Fruit fly (Drosophila melanogaster): ENCODE data around the gene cad.

The cad gene

DNA sequence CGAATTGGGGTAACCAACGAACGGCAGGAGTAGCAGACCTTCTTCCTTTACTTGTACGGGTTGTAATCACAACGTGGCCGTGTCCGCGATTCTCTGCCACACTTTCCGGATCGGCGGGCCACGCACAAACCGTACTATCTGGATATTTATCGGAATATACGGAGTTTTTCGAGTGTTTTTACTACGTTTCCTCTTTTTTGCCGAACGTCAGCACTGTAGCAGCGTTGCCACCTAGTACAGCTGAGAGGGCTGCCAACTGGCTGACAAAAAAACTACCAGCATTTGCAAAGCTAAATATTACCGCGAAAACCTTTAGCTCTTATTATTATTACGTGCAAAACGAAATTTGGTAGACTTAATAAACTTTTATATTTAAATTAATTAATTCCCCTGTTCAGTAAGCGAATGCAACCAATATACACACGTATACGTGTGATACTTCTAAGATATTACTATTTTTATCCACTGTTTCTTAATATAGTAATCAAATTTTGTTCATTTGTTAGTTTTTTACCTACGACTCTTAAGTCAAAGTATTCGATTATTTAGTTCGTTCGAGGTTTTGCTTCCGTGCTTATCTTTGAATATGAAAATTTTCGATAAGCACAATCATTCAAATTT is 36.4 kb upstream of the cad start, which contains the start of gene TM9SF2 (continued):
- TF ChIP-seq Ada2b (GFP tag; IDR thresholded peaks at IDR 0.05), result no peak
- no peak for TF ChIP-seq Sox100B (GFP tag; optimal IDR thresholded peaks at IDR 0.05)
- no peak for TF ChIP-seq Usf (GFP tag; optimal IDR thresholded peaks at IDR 0.05)
- TF ChIP-seq CG2120 (GFP tag; optimal IDR thresholded peaks at IDR 0.05), result peak; percentile 58
- TF ChIP-seq CG6654 (GFP tag; optimal IDR thresholded peaks at IDR 0.05), result no peak
- no peak for TF ChIP-seq CG14860 (GFP tag; IDR thresholded peaks at IDR 0.05; ENCODE audit: partially characterized antibody)
- no peak for TF ChIP-seq stc (GFP tag; IDR thresholded peaks at IDR 0.05)
- peak; percentile 41 for TF ChIP-seq tin (GFP tag; optimal IDR thresholded peaks at IDR 0.05)
- no peak for TF ChIP-seq dati (GFP tag; IDR thresholded peaks at IDR 0.05)
- TF ChIP-seq Hand (GFP tag; optimal IDR thresholded peaks at IDR 0.05), result no peak
- no peak for TF ChIP-seq pros (GFP tag; optimal IDR thresholded peaks at IDR 0.05)
- peak; percentile 38 for TF ChIP-seq HLH54F (GFP tag; optimal IDR thresholded peaks at IDR 0.05)
- TF ChIP-seq Hmr (GFP tag; optimal IDR thresholded peaks at IDR 0.05), result peak; percentile 22
- TF ChIP-seq tup (GFP tag; optimal IDR thresholded peaks at IDR 0.05), result no peak
- peak; percentile 49 for TF ChIP-seq CG13424 (tag; optimal IDR thresholded peaks at IDR 0.05)
- no peak for TF ChIP-seq CG17912 (GFP tag; optimal IDR thresholded peaks at IDR 0.05)
- TF ChIP-seq HLHmδ (GFP tag; optimal IDR thresholded peaks at IDR 0.05), result no peak
- TF ChIP-seq MESR4 (GFP tag; optimal IDR thresholded peaks at IDR 0.05), result peak; percentile 66
- peak; percentile 48 for TF ChIP-seq lab (GFP tag; optimal IDR thresholded peaks at IDR 0.05)
- no peak for TF ChIP-seq CG4404 (GFP tag; IDR thresholded peaks at IDR 0.05)
- no peak for TF ChIP-seq cwo (GFP tag; optimal IDR thresholded peaks at IDR 0.05)
- TF ChIP-seq wor (GFP tag; IDR thresholded peaks at IDR 0.05), result no peak
- TF ChIP-seq CG3726 (GFP tag; IDR thresholded peaks at IDR 0.05), result no peak
- no peak for TF ChIP-seq CG33557 (GFP tag; optimal IDR thresholded peaks at IDR 0.05)
- TF ChIP-seq Med (GFP tag), result peak; percentile 86
- no peak for TF ChIP-seq CG13123 (GFP tag; optimal IDR thresholded peaks at IDR 0.05)
- TF ChIP-seq CG33213 (GFP tag; optimal IDR thresholded peaks at IDR 0.05), result no peak
- no peak for TF ChIP-seq CG17802 (tag; optimal IDR thresholded peaks at IDR 0.05)
- TF ChIP-seq Vsx1 (GFP tag; optimal IDR thresholded peaks at IDR 0.05), result no peak
- peak in 1 of 2 experiments; percentile 2 for TF ChIP-seq chif (GFP tag; optimal IDR thresholded peaks at IDR 0.05)
- peak; percentile 28 for TF ChIP-seq Max (GFP tag; optimal IDR thresholded peaks at IDR 0.05)
- no peak for TF ChIP-seq CrebB (tag; optimal IDR thresholded peaks at IDR 0.05)
- no peak for TF ChIP-seq fd102C (GFP tag; optimal IDR thresholded peaks at IDR 0.05)
- no peak for TF ChIP-seq nerfin-1 (tag; optimal IDR thresholded peaks at IDR 0.05)
- no peak for TF ChIP-seq gro (GFP tag; optimal IDR thresholded peaks at IDR 0.05)
- no peak for TF ChIP-seq Atf3 (GFP tag; optimal IDR thresholded peaks at IDR 0.05)
- no peak for TF ChIP-seq Mrtf (GFP tag; IDR thresholded peaks at IDR 0.05)
- TF ChIP-seq trh (GFP tag; optimal IDR thresholded peaks at IDR 0.05), result no peak
- TF ChIP-seq chn (GFP tag; optimal IDR thresholded peaks at IDR 0.05), result peak; percentile 36
- 0 out of 2 replicates have a peak, but pooled peaks have one; percentile 19 for TF ChIP-seq al (GFP tag; IDR thresholded peaks at IDR 0.05)
- no peak for TF ChIP-seq CG12744 (GFP tag; optimal IDR thresholded peaks at IDR 0.05)
- TF ChIP-seq Optix (GFP tag; IDR thresholded peaks at IDR 0.05), result no peak
- TF ChIP-seq CG10431 (GFP tag; optimal IDR thresholded peaks at IDR 0.05), result no peak
- no peak for TF ChIP-seq CG16779 (GFP tag; IDR thresholded peaks at IDR 0.05)
- peak; percentile 21; the same call in 1 of the 2 replicates for TF ChIP-seq CG17328 (GFP tag; IDR thresholded peaks at IDR 0.05)
- 0 out of 2 replicates have a peak, but pooled peaks have one; percentile 38 for TF ChIP-seq sob (GFP tag; IDR thresholded peaks at IDR 0.05)
- no peak for TF ChIP-seq Oli (tag; optimal IDR thresholded peaks at IDR 0.05)
- no peak for TF ChIP-seq CG6683 (GFP tag; optimal IDR thresholded peaks at IDR 0.05)
- no peak for TF ChIP-seq jing (GFP tag; optimal IDR thresholded peaks at IDR 0.05)
- 0 out of 2 replicates have a peak, but pooled peaks have one; percentile 11 for TF ChIP-seq CG14667 (GFP tag; IDR thresholded peaks at IDR 0.05)

Measured in whole organism, embryonic.